Fruit fly (Drosophila melanogaster): ENCODE data around the gene rdgA.

Gene rdgA

DNA sequence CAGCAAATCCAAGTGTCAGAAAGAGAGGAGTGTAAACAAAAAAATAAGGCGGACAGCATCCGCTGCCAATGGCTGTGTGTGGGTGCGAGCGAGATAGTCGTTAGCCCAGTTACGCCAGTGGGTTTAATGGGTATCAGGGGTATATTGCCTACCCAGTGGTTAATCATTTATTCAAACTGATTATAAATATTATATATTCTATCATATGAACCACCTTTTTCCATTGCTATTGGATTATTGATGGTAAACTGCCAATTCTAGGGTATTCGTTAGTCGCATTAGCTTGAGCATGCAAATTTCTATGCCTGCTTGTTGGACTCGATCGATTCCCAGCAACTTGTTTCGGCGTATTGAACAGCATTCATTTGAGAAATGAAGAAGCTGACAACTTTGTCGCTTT is 10.8 kb upstream of the rdgA start (continued):
- TF ChIP-seq Hr39 (optimal IDR thresholded peaks at IDR 0.05) (no peak), ham (GFP tag; IDR thresholded peaks at IDR 0.05) (peak; percentile 79), CG4282 (GFP tag; optimal IDR thresholded peaks at IDR 0.05) (no peak), CG15073 (GFP tag; optimal IDR thresholded peaks at IDR 0.05) (peak; percentile 61), Dip2 (GFP tag; IDR thresholded peaks at IDR 0.05) (peak; percentile 55), sqz (GFP tag; optimal IDR thresholded peaks at IDR 0.05) (peak; percentile 87), Antp (GFP tag; optimal IDR thresholded peaks at IDR 0.05) (peak; percentile 60), CG33557 (GFP tag; optimal IDR thresholded peaks at IDR 0.05) (peak; percentile 66), corto (GFP tag; optimal IDR thresholded peaks at IDR 0.05) (peak; percentile 29), Xbp1 (GFP tag; optimal IDR thresholded peaks at IDR 0.05) (peak; percentile 95), CG6791 (GFP tag; IDR thresholded peaks at IDR 0.05; ENCODE audit: partially characterized antibody) (no peak), phol (tag; optimal IDR thresholded peaks at IDR 0.05) (peak; percentile 93), al (GFP tag; IDR thresholded peaks at IDR 0.05) (peak; percentile 94), CG8765 (GFP tag; IDR thresholded peaks at IDR 0.05) (peak; percentile 83), Taf1 (GFP tag; IDR thresholded peaks at IDR 0.05) (peak; percentile 90), sr (GFP tag; IDR thresholded peaks at IDR 0.05) (peak; percentile 90), CG5953 (GFP tag; IDR thresholded peaks at IDR 0.05) (peak; percentile 93), hb (GFP tag; IDR thresholded peaks at IDR 0.05; ENCODE audit: partially characterized antibody) (no peak), CG11560 (tag; IDR thresholded peaks at IDR 0.05) (peak; percentile 85), repo (GFP tag; optimal IDR thresholded peaks at IDR 0.05) (peak; percentile 54), Med (GFP tag) (peak; percentile 97), CG13424 (tag; optimal IDR thresholded peaks at IDR 0.05) (peak; percentile 95), CG13894 (tag; optimal IDR thresholded peaks at IDR 0.05) (peak; percentile 82), Hmr (GFP tag; optimal IDR thresholded peaks at IDR 0.05) (peak; percentile 94), oc (tag; optimal IDR thresholded peaks at IDR 0.05) (peak; percentile 91), slp2 (GFP tag; optimal IDR thresholded peaks at IDR 0.05) (peak; percentile 52), Ssrp (tag; optimal IDR thresholded peaks at IDR 0.05) (peak; percentile 94), CG7556 (GFP tag; optimal IDR thresholded peaks at IDR 0.05) (peak; percentile 86), lmd (GFP tag; IDR thresholded peaks at IDR 0.05) (peak; percentile 97), cas (GFP tag; IDR thresholded peaks at IDR 0.05) (peak; percentile 86), CG3281 (GFP tag; optimal IDR thresholded peaks at IDR 0.05) (peak; percentile 90), HLH4C (GFP tag; IDR thresholded peaks at IDR 0.05; ENCODE audit: partially characterized antibody) (no peak), CG31365 (tag; optimal IDR thresholded peaks at IDR 0.05) (peak; percentile 83), fd64A (GFP tag; optimal IDR thresholded peaks at IDR 0.05) (peak; percentile 88), bigmax (GFP tag; optimal IDR thresholded peaks at IDR 0.05) (peak; percentile 35), CG17186 (GFP tag; optimal IDR thresholded peaks at IDR 0.05) (peak; percentile 61), gsb (GFP tag; IDR thresholded peaks at IDR 0.05) (peak; percentile 93), Xrp1 (GFP tag; IDR thresholded peaks at IDR 0.05) (peak; percentile 97), emc (GFP tag; optimal IDR thresholded peaks at IDR 0.05) (peak; percentile 46), CG12071 (GFP tag; optimal IDR thresholded peaks at IDR 0.05) (peak; percentile 94), vfl (GFP tag; optimal IDR thresholded peaks at IDR 0.05) (peak; percentile 68), row (GFP tag; IDR thresholded peaks at IDR 0.05) (peak; percentile 96), CG33213 (GFP tag; optimal IDR thresholded peaks at IDR 0.05) (peak; percentile 70), sna (GFP tag; IDR thresholded peaks at IDR 0.05; ENCODE audit: partially characterized antibody) (no peak), CG32772 (GFP tag; IDR thresholded peaks at IDR 0.05) (peak; percentile 96), CG16863 (GFP tag; optimal IDR thresholded peaks at IDR 0.05) (peak; percentile 49), Rx (GFP tag; IDR thresholded peaks at IDR 0.05) (peak; percentile 92), Max (GFP tag; optimal IDR thresholded peaks at IDR 0.05) (peak; percentile 82), NC2α (GFP tag; optimal IDR thresholded peaks at IDR 0.05) (no peak), CG18599 (GFP tag; optimal IDR thresholded peaks at IDR 0.05) (peak; percentile 91), CG9727 (GFP tag; optimal IDR thresholded peaks at IDR 0.05) (peak; percentile 92), grau (tag; optimal IDR thresholded peaks at IDR 0.05) (peak; percentile 93)

Measured in whole organism, embryonic.